Fruit fly (Drosophila melanogaster): ENCODE results near the gene emb.

DNA sequence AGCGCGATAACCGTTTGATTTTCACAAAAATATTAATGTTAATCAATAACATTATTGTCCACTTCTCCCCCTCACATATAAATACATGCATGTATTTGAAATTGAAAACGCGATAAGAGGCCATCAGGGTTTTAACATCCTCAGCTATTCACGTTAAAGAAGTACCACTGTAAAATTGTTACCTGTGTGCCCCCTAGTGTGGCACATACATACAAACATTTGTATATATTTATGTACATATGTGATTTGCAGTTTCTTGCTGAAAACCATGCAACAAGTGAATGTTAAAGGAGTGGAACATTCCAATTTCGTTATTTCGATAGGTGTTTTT lies 40.5 kb upstream of the emb start:
- TF ChIP-seq Gug (GFP tag; IDR thresholded peaks at IDR 0.05) (no peak), oc (tag; optimal IDR thresholded peaks at IDR 0.05) (no peak), Vsx1 (GFP tag; optimal IDR thresholded peaks at IDR 0.05) (no peak), Hr39 (optimal IDR thresholded peaks at IDR 0.05) (no peak), CG7372 (GFP tag; IDR thresholded peaks at IDR 0.05) (no peak), repo (GFP tag; optimal IDR thresholded peaks at IDR 0.05) (no peak), dm (GFP tag; optimal IDR thresholded peaks at IDR 0.05) (no peak), Six4 (GFP tag; optimal IDR thresholded peaks at IDR 0.05) (no peak), corto (GFP tag; optimal IDR thresholded peaks at IDR 0.05) (no peak), CG12391 (tag; optimal IDR thresholded peaks at IDR 0.05) (no peak)
